Fruit fly (Drosophila melanogaster): ENCODE measurements around the gene oaf.

Gene oaf

dm6 chr2L:2470585-2470984 lies 22.2 kb upstream of the oaf start (continued):
- no peak for TF ChIP-seq CG7928 (GFP tag; optimal IDR thresholded peaks at IDR 0.05)
- TF ChIP-seq HmgD (GFP tag; optimal IDR thresholded peaks at IDR 0.05), result no peak
- TF ChIP-seq ttk (GFP tag; IDR thresholded peaks at IDR 0.05), result no peak
- TF ChIP-seq lmd (GFP tag; IDR thresholded peaks at IDR 0.05), result no peak
- no peak for TF ChIP-seq Hand (GFP tag; optimal IDR thresholded peaks at IDR 0.05)
- no peak for TF ChIP-seq ind (GFP tag; optimal IDR thresholded peaks at IDR 0.05)
- TF ChIP-seq shn (GFP tag; optimal IDR thresholded peaks at IDR 0.05), result no peak

dm6 chr2L:2472740-2473139 lies 20.0 kb upstream of the oaf start:
- TF ChIP-seq Sry-β (GFP tag; optimal IDR thresholded peaks at IDR 0.05) (no peak), CG10209 (GFP tag; optimal IDR thresholded peaks at IDR 0.05) (no peak), ab (GFP tag; optimal IDR thresholded peaks at IDR 0.05) (no peak), ttk (GFP tag; IDR thresholded peaks at IDR 0.05) (no peak), CG3281 (GFP tag; optimal IDR thresholded peaks at IDR 0.05) (peak; percentile 21), Fer3 (tag; optimal IDR thresholded peaks at IDR 0.05) (peak; percentile 13), CG2678 (tag; optimal IDR thresholded peaks at IDR 0.05) (peak; percentile 10), sisA (GFP tag; IDR thresholded peaks at IDR 0.05) (no peak), gt (GFP tag; IDR thresholded peaks at IDR 0.05) (no peak), CG10654 (GFP tag; optimal IDR thresholded peaks at IDR 0.05) (no peak), salm (tag; optimal IDR thresholded peaks at IDR 0.05) (no peak), CG4360 (GFP tag; IDR thresholded peaks at IDR 0.05) (no peak), gro (GFP tag; optimal IDR thresholded peaks at IDR 0.05) (no peak), CG8388 (GFP tag; optimal IDR thresholded peaks at IDR 0.05) (no peak), hbn (GFP tag; IDR thresholded peaks at IDR 0.05; ENCODE audit: partially characterized antibody) (no peak), Hmx (GFP tag; optimal IDR thresholded peaks at IDR 0.05) (no peak), zfh2 (GFP tag; optimal IDR thresholded peaks at IDR 0.05) (no peak), CG11398 (GFP tag; optimal IDR thresholded peaks at IDR 0.05) (no peak), mirr (GFP tag; optimal IDR thresholded peaks at IDR 0.05) (peak; percentile 74), CG1529 (GFP tag; optimal IDR thresholded peaks at IDR 0.05) (no peak), CG12769 (tag; optimal IDR thresholded peaks at IDR 0.05) (peak; percentile 36), twi (tag; optimal IDR thresholded peaks at IDR 0.05) (no peak), tll (GFP tag; optimal IDR thresholded peaks at IDR 0.05) (no peak), amos (GFP tag; IDR thresholded peaks at IDR 0.05; ENCODE audit: partially characterized antibody) (no peak), CG13894 (tag; optimal IDR thresholded peaks at IDR 0.05) (peak; percentile 34), ATbp (GFP tag; optimal IDR thresholded peaks at IDR 0.05) (no peak), sd (tag; optimal IDR thresholded peaks at IDR 0.05) (peak; percentile 31), sima (GFP tag; optimal IDR thresholded peaks at IDR 0.05) (no peak), CG3407 (GFP tag; optimal IDR thresholded peaks at IDR 0.05) (no peak), CG12071 (GFP tag; optimal IDR thresholded peaks at IDR 0.05) (no peak), lola (GFP tag; optimal IDR thresholded peaks at IDR 0.05) (no peak), Xbp1 (GFP tag; optimal IDR thresholded peaks at IDR 0.05) (no peak), fd96Cb (tag; optimal IDR thresholded peaks at IDR 0.05) (no peak), CG15269 (tag; optimal IDR thresholded peaks at IDR 0.05) (peak; percentile 21), tna (GFP tag; IDR thresholded peaks at IDR 0.05; ENCODE audit: partially characterized antibody) (no peak), Sin3A (optimal IDR thresholded peaks at IDR 0.05) (no peak), CG16863 (GFP tag; optimal IDR thresholded peaks at IDR 0.05) (no peak), CG12744 (GFP tag; optimal IDR thresholded peaks at IDR 0.05) (no peak), CG8290 (GFP tag; optimal IDR thresholded peaks at IDR 0.05) (no peak), CG8290 (tag; optimal IDR thresholded peaks at IDR 0.05) (peak in 1 of 2 experiments; percentile 32), CG30431 (GFP tag; optimal IDR thresholded peaks at IDR 0.05) (no peak), CG13296 (GFP tag; optimal IDR thresholded peaks at IDR 0.05) (peak; percentile 13), CG18619 (GFP tag; optimal IDR thresholded peaks at IDR 0.05) (no peak), CG8944 (GFP tag; optimal IDR thresholded peaks at IDR 0.05) (no peak)
